Worm (Caenorhabditis elegans) whole organism, midembryonic: Measurements from ENCODE around the gene K08D10.10.

Source experiments
- T22C8.4 ChIP-seq: fragments of 200-800 bp; sonication (Bioruptor generic); IDR thresholded peaks from 2 replicates; pipeline ENCODE4 v1.3.6; 2022; ENCODE audit warnings: missing genetic modification characterization, missing compliant biosample characterization
- flt-1 ChIP-seq: fragments of 200-800 bp; sonication (Bioruptor generic); IDR thresholded peaks from 2 replicates; pipeline ENCODE4 v1.3.6; 2022; ENCODE audit warnings: missing genetic modification characterization, missing compliant biosample characterization
- klf-2 ChIP-seq: fragments of 200-800 bp; sonication (Bioruptor generic); conservative IDR thresholded peaks from 2 replicates; pipeline ENCODE4 v1.3.6; 2022; ENCODE audit warnings: missing genetic modification reagents, missing genetic modification characterization, missing compliant biosample characterization
- med-1 ChIP-seq: sonication (generic microtip); optimal IDR thresholded peaks from 2 replicates; lab custom pipeline; 2017; ENCODE audit warnings: missing genetic modification characterization, mild to moderate bottlenecking, missing compliant biosample characterization, antibody characterized with exemption, missing genetic modification reagents; ENCODE audit not compliant: insufficient read depth
- ref-1 ChIP-seq: fragments of 200-800 bp; sonication (Bioruptor generic); conservative IDR thresholded peaks from 2 replicates; pipeline ENCODE4 v1.3.6; 2022; ENCODE audit warnings: missing genetic modification reagents, missing genetic modification characterization, missing compliant biosample characterization
- tab-1 ChIP-seq: fragments of 200-800 bp; sonication (Bioruptor generic); IDR thresholded peaks from 2 replicates; pipeline ENCODE4 v1.3.6; 2022; ENCODE audit warnings: missing genetic modification characterization, missing compliant biosample characterization
- ztf-23 ChIP-seq: fragments of 200-800 bp; sonication (Bioruptor generic); IDR thresholded peaks from 2 replicates; pipeline ENCODE4 v1.3.6; 2022; ENCODE audit warnings: missing genetic modification reagents, missing genetic modification characterization, missing compliant biosample characterization

DNA sequence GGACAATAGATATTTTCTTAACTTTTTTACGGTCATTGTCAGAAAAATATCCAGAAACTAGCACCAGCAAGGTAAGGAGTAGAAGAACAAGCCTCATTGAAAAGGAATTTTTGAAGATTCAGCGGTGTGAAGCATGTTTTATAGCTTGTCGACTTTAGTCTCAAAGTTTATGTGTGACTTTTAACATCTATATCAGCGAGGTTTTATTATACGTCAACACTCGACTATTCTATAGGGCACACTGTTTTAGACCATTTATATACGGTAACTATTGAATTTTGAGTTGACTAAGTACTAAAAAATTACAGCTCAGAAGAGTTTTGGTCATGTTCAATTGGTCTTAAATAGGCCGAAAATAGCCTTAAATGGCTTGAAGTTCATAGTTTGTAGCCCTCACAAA lies 10.7 kb upstream of the K08D10.10 start, which contains the start of gene F49F1.11:
- TF ChIP-seq klf-2 (no peak), med-1 (GFP tag; lab: Kevin White, UChicago) (no peak), flt-1 (GFP tag; lab: Robert Waterston, UW) (no peak), ref-1 (GFP tag; lab: Robert Waterston, UW) (no peak), tab-1 (no peak), ztf-23 (GFP tag; lab: Robert Waterston, UW) (no peak), T22C8.4 (GFP tag; lab: Robert Waterston, UW) (no peak)
